Worm (Caenorhabditis elegans) whole organism, L1 larva: Measurements from ENCODE around the gene ubc-21.
A peak's percentile ranks its signal among the peaks of the same experiment; 100 is the strongest.

Experiments used
- C16A3.4 ChIP-seq: fragments of 150-350 bp; optimal IDR thresholded peaks from 2 replicates; lab custom pipeline; 2014; ENCODE audit warnings: missing biosample characterization, missing genetic modification characterization
- C34B4.2 ChIP-seq: sonication (generic microtip); optimal IDR thresholded peaks from 2 replicates; lab custom pipeline; 2017; ENCODE audit warnings: mild to moderate bottlenecking, missing genetic modification characterization, missing compliant biosample characterization
- Y116A8C.19 ChIP-seq: sonication (generic microtip); optimal IDR thresholded peaks from 2 replicates; lab custom pipeline; 2016; ENCODE audit warnings: missing compliant biosample characterization, missing genetic modification characterization, borderline replicate concordance
- ceh-63 ChIP-seq: fragments of 200-800 bp; sonication (Bioruptor generic); optimal IDR thresholded peaks from 2 replicates; lab custom pipeline; 2018; ENCODE audit warnings: mild to moderate bottlenecking, missing genetic modification characterization, missing compliant biosample characterization
- ces-1 ChIP-seq: fragments of 150-350 bp; optimal IDR thresholded peaks from 2 replicates; lab custom pipeline; 2014; ENCODE audit warnings: missing biosample characterization, missing genetic modification reagents, missing genetic modification characterization
- egl-13 ChIP-seq: sonication (generic microtip); optimal IDR thresholded peaks from 2 replicates; lab custom pipeline; 2016; ENCODE audit warnings: missing genotype, missing genetic modification reagents, missing genetic modification characterization, missing compliant biosample characterization
- elt-2 ChIP-seq: sonication (generic microtip); optimal IDR thresholded peaks from 2 replicates; lab custom pipeline; 2016; ENCODE audit warnings: missing genetic modification characterization, mild to moderate bottlenecking, inconsistent platforms, missing compliant biosample characterization, missing genetic modification reagents
- ets-5 ChIP-seq: fragments of 200-800 bp; sonication (Bioruptor generic); IDR thresholded peaks from 2 replicates; pipeline ENCODE4 v1.3.6; 2022; ENCODE audit warnings: missing genetic modification characterization, missing compliant biosample characterization
- fos-1 ChIP-seq: fragments of 150-350 bp; optimal IDR thresholded peaks from 2 replicates; lab custom pipeline; 2014; ENCODE audit warnings: missing biosample characterization, missing genetic modification characterization
- grh-1 ChIP-seq: fragments of 200-800 bp; sonication (Bioruptor generic); IDR thresholded peaks from 2 replicates; pipeline ENCODE4 v1.3.6; 2022; ENCODE audit warnings: missing genetic modification reagents, missing genetic modification characterization, missing compliant biosample characterization
- jun-1 ChIP-seq: fragments of 150-350 bp; optimal IDR thresholded peaks from 2 replicates; lab custom pipeline; 2014; ENCODE audit warnings: missing biosample characterization, missing genetic modification reagents, missing genetic modification characterization
- lin-14 ChIP-seq: fragments of 200-800 bp; sonication (Bioruptor generic); optimal IDR thresholded peaks from 2 replicates; lab custom pipeline; 2018; ENCODE audit warnings: mild to moderate bottlenecking, missing genetic modification characterization, moderate library complexity, missing compliant biosample characterization
- lin-35 ChIP-seq, 2 experiments: fragments of 150-350 bp; optimal IDR thresholded peaks; 2 replicates each; lab custom pipeline; 2014; ENCODE audit warnings: missing biosample characterization in 2 of 2, missing genetic modification characterization in 2 of 2, missing genetic modification reagents in 2 of 2
- lin-39 ChIP-seq: fragments of 150-350 bp; optimal IDR thresholded peaks from 2 replicates; lab custom pipeline; 2014; ENCODE audit warnings: missing biosample characterization, missing genetic modification reagents, missing genetic modification characterization
- lir-3 ChIP-seq: sonication (generic microtip); optimal IDR thresholded peaks from 2 replicates; lab custom pipeline; 2016; ENCODE audit warnings: mild to moderate bottlenecking, missing genetic modification characterization, moderate library complexity, missing compliant biosample characterization; ENCODE audit not compliant: poor library complexity
- lsy-2 ChIP-seq, 2 experiments: fragments of 150-350 bp; optimal IDR thresholded peaks; 2 replicates each; lab custom pipeline; 2014; ENCODE audit warnings: missing biosample characterization in 2 of 2, missing genetic modification characterization in 2 of 2
- mab-9 ChIP-seq: fragments of 200-800 bp; sonication (Bioruptor generic); IDR thresholded peaks from 2 replicates; pipeline ENCODE4 v1.3.6; 2022; ENCODE audit warnings: missing genetic modification reagents, missing genetic modification characterization, missing compliant biosample characterization
- mdl-1 ChIP-seq, 2 experiments: fragments of 150-350 bp; optimal IDR thresholded peaks; 2 replicates each; lab custom pipeline; 2014 to 2017; ENCODE audit warnings: missing biosample characterization in 2 of 2, missing genetic modification characterization in 2 of 2, inconsistent platforms in 1 of 2
- nhr-11 ChIP-seq: fragments of 150-350 bp; optimal IDR thresholded peaks from 2 replicates; lab custom pipeline; 2014; ENCODE audit warnings: missing biosample characterization, missing genetic modification characterization
- nhr-19 ChIP-seq: fragments of 200-800 bp; sonication (Bioruptor generic); conservative IDR thresholded peaks from 2 replicates; pipeline ENCODE4 v1.3.6; 2022; ENCODE audit warnings: missing genetic modification characterization, missing compliant biosample characterization
- nhr-237 ChIP-seq: fragments of 150-350 bp; optimal IDR thresholded peaks from 2 replicates; lab custom pipeline; 2014; ENCODE audit warnings: missing biosample characterization, missing genetic modification characterization
- nhr-28 ChIP-seq: fragments of 150-350 bp; optimal IDR thresholded peaks from 2 replicates; lab custom pipeline; 2014; ENCODE audit warnings: missing biosample characterization, missing genetic modification characterization
- nhr-47 ChIP-seq: sonication (generic microtip); optimal IDR thresholded peaks from 2 replicates; lab custom pipeline; 2016; ENCODE audit warnings: mild to moderate bottlenecking, missing genetic modification characterization, moderate library complexity, missing compliant biosample characterization
- nhr-90 ChIP-seq: sonication (generic microtip); optimal IDR thresholded peaks from 2 replicates; lab custom pipeline; 2016; ENCODE audit warnings: mild to moderate bottlenecking, missing genetic modification characterization, missing compliant biosample characterization; ENCODE audit not compliant: poor library complexity
- skn-1 ChIP-seq: fragments of 150-350 bp; optimal IDR thresholded peaks from 2 replicates; lab custom pipeline; 2014; ENCODE audit warnings: missing biosample characterization, missing genetic modification characterization
- sptf-1 ChIP-seq: fragments of 150-350 bp; optimal IDR thresholded peaks from 2 replicates; lab custom pipeline; 2014; ENCODE audit warnings: missing biosample characterization, missing genetic modification characterization
- tbx-2 ChIP-seq: sonication (generic microtip); optimal IDR thresholded peaks from 2 replicates; lab custom pipeline; 2016; ENCODE audit warnings: missing genetic modification characterization, missing compliant biosample characterization
- tlp-1 ChIP-seq: fragments of 150-350 bp; optimal IDR thresholded peaks from 2 replicates; lab custom pipeline; 2014; ENCODE audit warnings: missing biosample characterization, missing genetic modification characterization
- unc-62 ChIP-seq: fragments of 150-350 bp; optimal IDR thresholded peaks from 2 replicates; lab custom pipeline; 2014; ENCODE audit warnings: missing biosample characterization, missing genetic modification reagents, missing genetic modification characterization
- unc-86 ChIP-seq: sonication (generic microtip); optimal IDR thresholded peaks from 2 replicates; lab custom pipeline; 2016; ENCODE audit warnings: missing genetic modification characterization, missing compliant biosample characterization
- unc-98 ChIP-seq: fragments of 200-800 bp; sonication (Bioruptor generic); IDR thresholded peaks from 2 replicates; pipeline ENCODE4 v1.3.6; 2022; ENCODE audit warnings: missing genetic modification characterization, missing compliant biosample characterization
- vab-15 ChIP-seq: sonication (generic microtip); optimal IDR thresholded peaks from 2 replicates; lab custom pipeline; 2017; ENCODE audit warnings: missing genotype, mild to moderate bottlenecking, missing genetic modification characterization, missing compliant biosample characterization
- ztf-4 ChIP-seq: fragments of 150-350 bp; optimal IDR thresholded peaks from 2 replicates; lab custom pipeline; 2014; ENCODE audit warnings: missing biosample characterization, missing genetic modification characterization

Gene ubc-21

DNA sequence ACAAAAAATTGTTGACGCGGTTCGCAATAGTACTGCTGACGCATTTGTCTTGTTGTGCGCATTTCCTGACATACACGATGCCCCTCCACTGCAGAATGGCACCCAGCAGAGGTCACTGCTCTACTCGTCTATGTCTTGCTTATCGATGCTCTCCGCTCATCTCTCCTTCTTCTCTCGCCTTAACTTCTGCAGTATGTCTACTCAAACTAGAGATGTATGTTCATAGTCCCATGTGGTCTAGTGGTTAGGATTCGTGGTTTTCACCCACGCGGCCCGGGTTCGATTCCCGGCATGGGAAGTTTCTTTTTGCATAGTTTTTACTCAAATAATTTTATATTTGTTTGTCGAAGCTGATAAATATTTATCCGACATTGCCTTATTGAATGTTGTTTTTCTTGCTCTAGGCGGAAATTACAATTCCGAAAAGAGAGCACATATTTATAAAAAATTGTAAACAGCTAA, 33.5 kb upstream of the ubc-21 start, which contains the start of gene C28G1.2 (continued):
- TF ChIP-seq lin-39 (tag; lab: Kevin White, UChicago) (peak; percentile 80), skn-1 (peak; percentile 80)

DNA sequence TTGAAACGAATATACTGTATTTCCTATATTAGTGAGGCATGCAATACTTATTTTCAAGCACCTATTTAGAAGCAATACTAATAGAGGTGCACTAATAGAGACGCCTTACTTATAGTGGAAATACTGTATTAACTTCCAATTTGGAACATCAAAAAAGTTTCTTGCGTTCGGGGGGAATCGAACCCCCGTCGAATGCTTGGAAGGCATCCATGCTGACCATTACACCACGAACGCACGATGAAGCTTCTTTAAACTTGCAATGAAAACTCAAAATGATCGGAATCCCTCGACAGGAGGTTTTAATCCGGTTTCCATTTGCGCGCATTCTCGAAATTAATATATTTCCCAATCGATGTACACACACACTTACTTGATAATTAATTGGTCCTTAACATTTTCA, 31.2 kb upstream of the ubc-21 start:
- TF ChIP-seq nhr-19 (GFP tag; lab: Robert Waterston, UW) (no peak), mdl-1 (tag; optimal IDR thresholded peaks at IDR 0.05; lab: Kevin White, UChicago) (no peak), tlp-1 (tag; lab: Kevin White, UChicago) (no peak), ces-1 (GFP tag; lab: Kevin White, UChicago) (no peak), unc-86 (tag; lab: Kevin White, UChicago) (no peak), C16A3.4 (tag; lab: Kevin White, UChicago) (no peak), fos-1 (tag; lab: Kevin White, UChicago) (no peak), vab-15 (tag; lab: Kevin White, UChicago) (no peak), unc-62 (no peak), nhr-237 (tag; lab: Kevin White, UChicago) (no peak), egl-13 (no peak), mab-9 (GFP tag; lab: Robert Waterston, UW) (no peak), lin-14 (GFP tag; lab: Kevin White, UChicago) (no peak)

DNA sequence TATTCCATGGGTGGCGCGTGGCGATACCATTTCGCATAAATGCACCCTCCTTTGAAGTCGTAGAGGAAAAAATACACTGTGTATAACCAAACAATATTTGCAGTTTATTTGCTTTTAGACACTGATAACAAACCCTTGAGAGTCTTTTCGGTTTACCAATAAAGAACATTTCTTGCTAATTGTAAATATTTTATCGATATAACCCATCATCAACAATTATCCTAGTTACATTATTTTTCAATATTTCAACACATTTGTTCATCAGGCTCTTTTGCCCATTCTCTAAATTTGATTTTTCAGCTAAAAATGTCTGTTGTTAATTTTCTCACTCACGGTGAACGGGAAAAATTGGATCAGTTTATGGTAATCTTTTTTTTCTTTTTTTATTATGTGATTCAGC, 25.4 kb upstream of the ubc-21 start, which contains the start of gene ubc-23:
TSS of gene ubc-23 (plus strand) at position 301 of the 400 bp plus-strand sequence.
- TF ChIP-seq jun-1 (tag; lab: Kevin White, UChicago) (no peak), unc-98 (GFP tag; lab: Robert Waterston, UW) (no peak), nhr-47 (tag; lab: Kevin White, UChicago) (no peak), nhr-28 (tag; lab: Kevin White, UChicago) (no peak)

DNA sequence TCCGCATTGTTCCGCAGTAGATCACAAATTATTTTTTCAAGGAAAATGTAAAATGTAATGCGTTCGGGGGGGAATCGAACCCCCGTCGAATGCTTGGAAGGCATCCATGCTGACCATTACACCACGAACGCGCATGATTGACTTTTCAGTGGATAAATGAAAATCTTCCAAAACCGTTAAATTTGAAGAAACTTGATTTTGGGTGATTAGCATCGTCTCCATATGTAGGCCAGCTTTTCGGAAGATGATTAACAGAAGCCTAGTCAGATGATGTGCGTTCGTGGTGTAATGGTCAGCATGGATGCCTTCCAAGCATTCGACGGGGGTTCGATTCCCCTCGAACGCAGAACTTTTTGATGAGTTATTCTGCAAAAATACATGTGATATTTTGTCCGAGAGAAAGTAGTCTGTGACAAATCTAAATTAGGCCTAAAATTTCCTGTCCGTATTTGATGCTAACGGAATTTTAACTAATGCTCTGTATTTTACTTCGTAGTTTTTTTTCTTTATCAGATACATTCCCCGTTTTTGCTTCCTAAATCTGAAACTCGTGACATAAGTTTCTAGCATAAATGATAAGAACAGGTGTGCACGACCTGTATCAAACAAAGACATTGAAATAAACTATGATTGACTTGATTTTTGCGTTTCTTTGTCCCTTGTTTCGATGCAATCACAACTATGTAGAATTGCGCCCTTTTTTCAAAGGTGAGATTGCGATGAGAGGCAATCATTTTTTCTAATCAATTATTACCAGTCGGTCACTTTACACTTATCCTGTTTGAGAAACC, 22.8 kb upstream of the ubc-21 start, which contains the start of gene C28G1.10:
TSS of gene C28G1.10 (plus strand) at position 676 of the 791 bp plus-strand sequence.
- TF ChIP-seq C34B4.2 = no peak
- TF ChIP-seq lin-35 (GFP tag; optimal IDR thresholded peaks at IDR 0.05; lab: Kevin White, UChicago) = peak in 1 of 2 experiments; percentile 17
- TF ChIP-seq Y116A8C.19 (tag; lab: Kevin White, UChicago) = no peak
- TF ChIP-seq grh-1 (GFP tag; lab: Robert Waterston, UW) = no peak
- TF ChIP-seq elt-2 = peak; percentile 76

DNA sequence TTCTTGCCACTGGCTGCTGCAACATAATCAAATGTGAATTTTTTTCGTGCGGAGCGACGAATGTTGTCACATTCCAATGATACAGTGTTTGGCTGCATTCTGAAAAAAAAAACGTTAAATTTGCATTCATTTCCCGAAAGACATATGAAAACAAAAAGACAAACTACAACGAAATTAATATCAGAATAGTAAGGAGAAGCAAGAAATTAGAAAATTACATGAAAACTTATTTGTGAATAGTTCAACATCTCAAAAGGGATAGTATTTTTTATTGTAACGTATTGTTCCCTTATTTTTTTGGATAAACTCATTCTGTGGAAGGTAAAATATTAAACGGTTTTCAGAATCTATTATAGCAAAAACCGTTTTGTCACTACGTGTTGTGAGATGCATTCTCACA, 15.9 kb upstream of the ubc-21 start, which contains the start of gene sprp-4:
TSS of gene sprp-4 (minus strand) at position 101 of the 400 bp plus-strand sequence.
- TF ChIP-seq ztf-4 (tag; lab: Kevin White, UChicago) (no peak), sptf-1 (tag; lab: Kevin White, UChicago) (no peak), Y116A8C.19 (tag; lab: Kevin White, UChicago) (no peak), C34B4.2 (no peak), nhr-11 (no peak), ets-5 (no peak), nhr-90 (tag; lab: Kevin White, UChicago) (no peak), vab-15 (tag; lab: Kevin White, UChicago) (no peak)

DNA sequence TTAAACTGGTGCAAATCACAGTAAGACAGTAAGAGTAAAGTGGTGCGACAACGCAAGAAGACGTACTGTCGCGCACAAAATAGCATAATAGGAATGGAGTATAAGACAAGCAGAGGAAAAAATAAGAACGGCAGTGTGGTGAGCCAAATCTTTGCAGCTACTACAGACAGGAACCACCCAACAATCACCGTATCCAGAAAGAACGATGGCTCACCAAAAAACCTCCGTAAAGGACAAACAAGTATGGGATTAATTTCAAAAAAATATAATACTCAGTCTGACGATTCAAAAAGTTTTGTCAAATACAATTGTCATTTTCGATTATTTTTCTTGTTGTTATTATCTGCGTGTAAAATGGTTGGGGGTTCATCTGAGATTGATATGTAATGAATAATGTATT, 15.0 kb upstream of the ubc-21 start:
- TF ChIP-seq ceh-63 (GFP tag; lab: Kevin White, UChicago) (no peak), lir-3 (tag; lab: Kevin White, UChicago) (no peak), tbx-2 (tag; lab: Kevin White, UChicago) (no peak), lsy-2 (tag; optimal IDR thresholded peaks at IDR 0.05; lab: Kevin White, UChicago) (no peak)
